Worm (Caenorhabditis elegans) whole organism, L1 larva: Measurements from ENCODE around the gene F09G2.2.

Source experiments
- mdl-1 ChIP-seq, 2 experiments: fragments of 150-350 bp; optimal IDR thresholded peaks; 2 replicates each; lab custom pipeline; 2014 to 2017; ENCODE audit warnings: missing biosample characterization in 2 of 2, missing genetic modification characterization in 2 of 2, inconsistent platforms in 1 of 2
- sup-37 ChIP-seq: fragments of 200-800 bp; sonication (Bioruptor generic); optimal IDR thresholded peaks from 2 replicates; lab custom pipeline; 2018; ENCODE audit warnings: mild to moderate bottlenecking, missing genetic modification characterization, missing compliant biosample characterization
- unc-130 ChIP-seq: fragments of 150-350 bp; optimal IDR thresholded peaks from 2 replicates; lab custom pipeline; 2017; ENCODE audit warnings: missing biosample characterization, missing genetic modification characterization, inconsistent platforms

ce11 chrV:7237094-7237132, 40.2 kb downstream of the F09G2.2 start, which contains the start of gene hpo-9:
- TF ChIP-seq mdl-1 (tag; optimal IDR thresholded peaks at IDR 0.05; lab: Kevin White, UChicago) (no peak), sup-37 (GFP tag; lab: Kevin White, UChicago) (no peak), unc-130 (tag; lab: Kevin White, UChicago) (no peak)
